Worm (Caenorhabditis elegans) whole organism, L4 larva: ENCODE results near the gene Y7A5A.6.

ENCODE experiments used
- F44E2.7 ChIP-seq: fragments of 200-800 bp; sonication (Bioruptor generic); IDR thresholded peaks from 2 replicates; pipeline ENCODE4 v2.1.2; 2022; ENCODE audit warnings: missing genetic modification characterization, missing compliant biosample characterization
- F49E8.2 ChIP-seq: sonication (generic microtip); optimal IDR thresholded peaks from 2 replicates; lab custom pipeline; 2016; ENCODE audit warnings: missing compliant biosample characterization, mild to moderate bottlenecking, missing genetic modification characterization, borderline replicate concordance
- T20F7.1 ChIP-seq: fragments of 200-800 bp; sonication (Bioruptor generic); optimal IDR thresholded peaks from 2 replicates; lab custom pipeline; 2018; ENCODE audit warnings: mild to moderate bottlenecking, missing genetic modification characterization, missing compliant biosample characterization
- Y5F2A.4 ChIP-seq: fragments of 200-800 bp; sonication (Bioruptor generic); optimal IDR thresholded peaks from 2 replicates; lab custom pipeline; 2018; ENCODE audit warnings: mild to moderate bottlenecking, missing genetic modification characterization, missing compliant biosample characterization
- ZK546.5 ChIP-seq, 2 experiments: sonication (generic microtip); optimal IDR thresholded peaks; 2 replicates each; lab custom pipeline; 2017; ENCODE audit warnings: missing biosample characterization in 2 of 2, missing genetic modification characterization in 2 of 2
- aha-1 ChIP-seq: fragments of 150-350 bp; peaks from one replicate; lab custom pipeline; 2014; ENCODE audit warnings: missing biosample characterization, missing genetic modification characterization
- attf-4 ChIP-seq: sonication (generic microtip); optimal IDR thresholded peaks from 3 replicates; lab custom pipeline; 2017; ENCODE audit warnings: missing biosample characterization, missing genetic modification characterization
- ceh-20 ChIP-seq: fragments of 200-800 bp; sonication (Bioruptor generic); IDR thresholded peaks from 2 replicates; pipeline ENCODE4 v1.3.6; 2022; ENCODE audit warnings: missing genetic modification reagents, missing genetic modification characterization, missing compliant biosample characterization
- ceh-44 ChIP-seq: fragments of 200-800 bp; sonication (Bioruptor generic); IDR thresholded peaks from 2 replicates; pipeline ENCODE4 v1.3.6; 2022; ENCODE audit warnings: missing genetic modification reagents, missing genetic modification characterization, missing compliant biosample characterization
- ces-1 ChIP-seq: fragments of 150-350 bp; sonication (generic microtip); optimal IDR thresholded peaks from 4 replicates; lab custom pipeline; 2014; ENCODE audit warnings: missing biosample characterization, missing genetic modification reagents, missing genetic modification characterization
- cey-2 ChIP-seq: sonication (generic microtip); optimal IDR thresholded peaks from 3 replicates; lab custom pipeline; 2017; ENCODE audit warnings: missing genetic modification characterization, mild to moderate bottlenecking, missing compliant biosample characterization, antibody characterized with exemption, borderline replicate concordance; ENCODE audit not compliant: insufficient read depth
- daf-16 ChIP-seq, 3 experiments: sonication (generic microtip); optimal IDR thresholded peaks; 2 replicates each; lab custom pipeline; 2016 to 2017; ENCODE audit warnings: missing genetic modification characterization in 3 of 3, missing genetic modification reagents in 3 of 3, mild to moderate bottlenecking in 2 of 3, missing compliant biosample characterization in 2 of 3, missing biosample characterization in 1 of 3, moderate library complexity in 1 of 3
- duxl-1 ChIP-seq: sonication (generic microtip); optimal IDR thresholded peaks from 2 replicates; lab custom pipeline; 2016; ENCODE audit warnings: mild to moderate bottlenecking, missing genetic modification characterization, moderate library complexity, missing compliant biosample characterization; ENCODE audit not compliant: poor library complexity
- dve-1 ChIP-seq: sonication (generic microtip); optimal IDR thresholded peaks from 2 replicates; lab custom pipeline; 2017; ENCODE audit warnings: antibody characterized with exemption, mild to moderate bottlenecking, missing genetic modification characterization, missing compliant biosample characterization; ENCODE audit not compliant: insufficient read depth
- egl-27 ChIP-seq: sonication (generic microtip); optimal IDR thresholded peaks from 3 replicates; lab custom pipeline; 2017; ENCODE audit warnings: missing biosample characterization, missing genetic modification reagents, missing genetic modification characterization
- egl-43 ChIP-seq: fragments of 200-800 bp; sonication (Bioruptor generic); IDR thresholded peaks from 2 replicates; pipeline ENCODE4 v1.3.6; 2022; ENCODE audit warnings: missing genetic modification reagents, missing genetic modification characterization, missing compliant biosample characterization
- fkh-10 ChIP-seq: fragments of 150-350 bp; optimal IDR thresholded peaks from 2 replicates; lab custom pipeline; 2014; ENCODE audit warnings: missing biosample characterization, missing genetic modification reagents, missing genetic modification characterization
- hif-1 ChIP-seq, 2 experiments: sonication (generic microtip); optimal IDR thresholded peaks; 2 replicates each; lab custom pipeline; 2016 to 2017; ENCODE audit warnings: missing compliant biosample characterization in 2 of 2, missing genetic modification characterization in 2 of 2, missing genetic modification reagents in 2 of 2, missing genotype in 2 of 2, mild to moderate bottlenecking in 1 of 2
- hlh-30 ChIP-seq: sonication (generic microtip); optimal IDR thresholded peaks from 2 replicates; lab custom pipeline; 2017; ENCODE audit warnings: antibody characterized with exemption, mild to moderate bottlenecking, missing genetic modification characterization, missing compliant biosample characterization; ENCODE audit not compliant: insufficient read depth
- jun-1 ChIP-seq: fragments of 150-350 bp; optimal IDR thresholded peaks from 2 replicates; lab custom pipeline; 2014; ENCODE audit warnings: missing biosample characterization, missing genetic modification reagents, missing genetic modification characterization
- lin-15B ChIP-seq: fragments of 150-350 bp; sonication (generic microtip); optimal IDR thresholded peaks from 3 replicates; lab custom pipeline; 2014; ENCODE audit warnings: missing biosample characterization, missing genetic modification characterization
- lin-38 ChIP-seq: fragments of 200-800 bp; sonication (Bioruptor generic); IDR thresholded peaks from 2 replicates; pipeline ENCODE4 v1.3.6; 2022; ENCODE audit warnings: missing genetic modification reagents, missing genetic modification characterization, missing compliant biosample characterization
- madf-9 ChIP-seq: fragments of 200-800 bp; sonication (Bioruptor generic); conservative IDR thresholded peaks from 2 replicates; pipeline ENCODE4 v1.3.6; 2022; ENCODE audit warnings: missing genetic modification reagents, missing genetic modification characterization, missing compliant biosample characterization
- mdl-1 ChIP-seq, 2 experiments: fragments of 150-350 bp in 1 of 2; sonication (generic microtip) in 1 of 2; optimal IDR thresholded peaks; 2 replicates each; lab custom pipeline; 2014 to 2017; ENCODE audit warnings: missing biosample characterization in 2 of 2, missing genetic modification characterization in 2 of 2
- mdt-29 ChIP-seq: fragments of 200-800 bp; sonication (Bioruptor generic); IDR thresholded peaks from 2 replicates; pipeline ENCODE4 v1.3.6; 2022; ENCODE audit warnings: missing genetic modification reagents, missing genetic modification characterization, missing compliant biosample characterization
- mep-1 ChIP-seq: fragments of 150-350 bp; sonication (generic microtip); optimal IDR thresholded peaks from 3 replicates; lab custom pipeline; 2014; ENCODE audit warnings: missing biosample characterization, missing genetic modification characterization
- nhr-11 ChIP-seq: fragments of 150-350 bp; optimal IDR thresholded peaks from 2 replicates; lab custom pipeline; 2014; ENCODE audit warnings: missing biosample characterization, missing genetic modification characterization
- nhr-237 ChIP-seq: sonication (generic microtip); optimal IDR thresholded peaks from 2 replicates; lab custom pipeline; 2017; ENCODE audit warnings: missing biosample characterization, missing genetic modification characterization
- nhr-42 ChIP-seq: fragments of 200-800 bp; sonication (Bioruptor generic); IDR thresholded peaks from 2 replicates; pipeline ENCODE4 v1.3.6; 2022; ENCODE audit warnings: missing genetic modification characterization, missing compliant biosample characterization
- snpc-4 ChIP-seq: fragments of 150-350 bp; optimal IDR thresholded peaks from 2 replicates; lab custom pipeline; 2014; ENCODE audit warnings: missing biosample characterization, missing genetic modification characterization
- spr-1 ChIP-seq: sonication (generic microtip); optimal IDR thresholded peaks from 2 replicates; lab custom pipeline; 2016; ENCODE audit warnings: mild to moderate bottlenecking, missing genetic modification characterization, missing compliant biosample characterization
- tag-97 ChIP-seq: fragments of 200-800 bp; sonication (Bioruptor generic); IDR thresholded peaks from 2 replicates; pipeline ENCODE4 v1.3.6; 2022; ENCODE audit warnings: missing genetic modification characterization, missing compliant biosample characterization
- unc-39 ChIP-seq: sonication (generic microtip); optimal IDR thresholded peaks from 2 replicates; lab custom pipeline; 2017; ENCODE audit warnings: missing biosample characterization, missing genetic modification characterization
- unc-62 ChIP-seq, 3 experiments: fragments of 150-350 bp in 1 of 3; sonication (generic microtip); optimal IDR thresholded peaks in 2 of 3; peaks in 1 of 3; 1 replicate in 1 of 3; 2 replicates in 2 of 3; lab custom pipeline; 2014 to 2017; ENCODE audit warnings: missing biosample characterization in 3 of 3, missing genetic modification characterization in 3 of 3, missing genetic modification reagents in 3 of 3, missing genotype in 1 of 3
- zag-1 ChIP-seq: fragments of 150-350 bp; optimal IDR thresholded peaks from 2 replicates; lab custom pipeline; 2014; ENCODE audit warnings: missing biosample characterization, missing genetic modification characterization
- zfp-3 ChIP-seq: fragments of 200-800 bp; sonication (Bioruptor generic); conservative IDR thresholded peaks from 2 replicates; pipeline ENCODE4 v1.3.6; 2022; ENCODE audit warnings: missing genetic modification reagents, missing genetic modification characterization, missing compliant biosample characterization
- zip-11 ChIP-seq: fragments of 200-800 bp; sonication (Bioruptor generic); IDR thresholded peaks from 2 replicates; pipeline ENCODE4 v1.3.6; 2022; ENCODE audit warnings: missing genetic modification characterization, missing compliant biosample characterization
- zip-2 ChIP-seq: fragments of 150-350 bp; optimal IDR thresholded peaks from 2 replicates; lab custom pipeline; 2014; ENCODE audit warnings: missing biosample characterization, missing genetic modification characterization
- ztf-11 ChIP-seq: fragments of 150-350 bp; optimal IDR thresholded peaks from 2 replicates; lab custom pipeline; 2014; ENCODE audit warnings: missing biosample characterization, missing genetic modification characterization

Y7A5A.6 gene

ce11 chrX:15796633-15797032, 2.9 kb downstream of the Y7A5A.6 start (continued):
- peak; percentile 33 for TF ChIP-seq duxl-1 (tag; lab: Kevin White, UChicago)
- no peak for TF ChIP-seq ceh-44 (GFP tag; lab: Robert Waterston, UW)
- TF ChIP-seq snpc-4 (tag; lab: Kevin White, UChicago) = no peak
- no peak for TF ChIP-seq attf-4 (tag; lab: Kevin White, UChicago)
- no peak for TF ChIP-seq mep-1 (tag; lab: Kevin White, UChicago)
- TF ChIP-seq cey-2 (tag; lab: Kevin White, UChicago) = no peak
- no peak for TF ChIP-seq daf-16 (GFP tag; optimal IDR thresholded peaks at IDR 0.05; lab: Kevin White, UChicago)
- no peak for TF ChIP-seq daf-16 (tag; optimal IDR thresholded peaks at IDR 0.05; lab: Kevin White, UChicago)
- TF ChIP-seq hif-1 (tag; optimal IDR thresholded peaks at IDR 0.05; lab: Kevin White, UChicago) = no peak
- no peak for TF ChIP-seq zag-1 (tag; lab: Kevin White, UChicago)
- TF ChIP-seq Y5F2A.4 (GFP tag; lab: Kevin White, UChicago) = no peak
- no peak for TF ChIP-seq lin-38
- TF ChIP-seq F44E2.7 (GFP tag; lab: Robert Waterston, UW) = no peak
- TF ChIP-seq spr-1 (tag; lab: Kevin White, UChicago) = no peak

ce11 chrX:15794977-15795376, 4.5 kb downstream of the Y7A5A.6 start, which contains the start of gene Y7A5A.10:
Y7A5A.10 (minus strand) TSS chrX:15795077.
- TF ChIP-seq ztf-11 (tag; lab: Kevin White, UChicago) (no peak), unc-39 (no peak), dve-1 (tag; lab: Kevin White, UChicago) (no peak), egl-43 (GFP tag; lab: Robert Waterston, UW) (no peak), zip-2 (tag; lab: Kevin White, UChicago) (no peak), cey-2 (tag; lab: Kevin White, UChicago) (no peak), mdt-29 (GFP tag; lab: Robert Waterston, UW) (no peak), tag-97 (GFP tag; lab: Robert Waterston, UW) (no peak), zfp-3 (GFP tag; lab: Robert Waterston, UW) (no peak)

ce11 chrX:15786726-15787125, 12.8 kb downstream of the Y7A5A.6 start, which contains the start of gene Y7A5A.5:
Y7A5A.5 (minus strand) TSS chrX:15786826.
- TF ChIP-seq zip-11 (GFP tag; lab: Robert Waterston, UW) (no peak), jun-1 (no peak), unc-62 (GFP tag; optimal IDR thresholded peaks at IDR 0.05 in 1 of 2; lab: Kevin White, UChicago) (peak in 1 of 2 experiments; percentile 19), unc-62 (tag; optimal IDR thresholded peaks at IDR 0.05; lab: Kevin White, UChicago) (no peak), F49E8.2 (no peak)
- TF ChIP-seq, all 104 proteins: peak for 1

- TF ChIP-seq fkh-10 (GFP tag; lab: Kevin White, UChicago) = no peak
- no peak for TF ChIP-seq hif-1 (tag; optimal IDR thresholded peaks at IDR 0.05; lab: Kevin White, UChicago)
- TF ChIP-seq ceh-20 (GFP tag; lab: Robert Waterston, UW) = no peak
- TF ChIP-seq T20F7.1 = no peak
- no peak for TF ChIP-seq nhr-11 (tag; lab: Kevin White, UChicago)
- TF ChIP-seq ces-1 (GFP tag; lab: Kevin White, UChicago) = no peak
- no peak for TF ChIP-seq nhr-237
- no peak for TF ChIP-seq mdl-1 (tag; optimal IDR thresholded peaks at IDR 0.05; lab: Kevin White, UChicago)
- no peak for TF ChIP-seq lin-15B (tag; lab: Kevin White, UChicago)
- TF ChIP-seq egl-27 (tag; lab: Kevin White, UChicago) = no peak
- no peak for TF ChIP-seq ZK546.5 (tag; optimal IDR thresholded peaks at IDR 0.05; lab: Kevin White, UChicago)
- TF ChIP-seq aha-1 = no peak
- no peak for TF ChIP-seq madf-9 (GFP tag; lab: Robert Waterston, UW)
- no peak for TF ChIP-seq nhr-42 (GFP tag; lab: Robert Waterston, UW)
- no peak for TF ChIP-seq hlh-30 (tag; lab: Kevin White, UChicago)
Measured at ce11 chrX:15784570-15784969, 14.9 kb downstream of the Y7A5A.6 start, which contains the start of gene Y7A5A.3. Y7A5A.3 (minus strand) TSS chrX:15784670.
